Worm (Caenorhabditis elegans): ENCODE results near the gene zip-8.

Gene zip-8

ce11 chrIII:6464113-6464571 is 14.6 kb upstream of the zip-8 start (continued):
- TF ChIP-seq mec-3 (tag; optimal IDR thresholded peaks at IDR 0.05; ENCODE audit: borderline replicate concordance) (no peak), ceh-6 (GFP tag; optimal IDR thresholded peaks at IDR 0.05) (no peak), ceh-34 (tag; optimal IDR thresholded peaks at IDR 0.05) (peak; percentile 39), ceh-24 (tag; optimal IDR thresholded peaks at IDR 0.05) (no peak), ceh-19 (GFP tag; optimal IDR thresholded peaks at IDR 0.05) (no peak), K09A11.1 (tag; optimal IDR thresholded peaks at IDR 0.05; ENCODE audit: insufficient read depth) (no peak), Y22D7AL.16 (tag; optimal IDR thresholded peaks at IDR 0.05) (peak; percentile 34), fkh-10 (GFP tag; optimal IDR thresholded peaks at IDR 0.05) (no peak), ceh-18 (tag; optimal IDR thresholded peaks at IDR 0.05) (peak; percentile 83), ceh-2 (tag; optimal IDR thresholded peaks at IDR 0.05) (peak; percentile 47), lim-6 (tag; optimal IDR thresholded peaks at IDR 0.05) (no peak), C38D4.7 (GFP tag; optimal IDR thresholded peaks at IDR 0.05) (no peak), gmeb-2 (tag; optimal IDR thresholded peaks at IDR 0.05) (no peak), hlh-30 (tag; optimal IDR thresholded peaks at IDR 0.05; ENCODE audit: insufficient read depth) (peak; percentile 68), K02D7.2 (tag; optimal IDR thresholded peaks at IDR 0.05) (no peak), ceh-14 (tag; optimal IDR thresholded peaks at IDR 0.05) (peak; percentile 24), che-1 (tag; optimal IDR thresholded peaks at IDR 0.05) (no peak), sox-4 (tag; optimal IDR thresholded peaks at IDR 0.05) (no peak), syd-9 (tag; optimal IDR thresholded peaks at IDR 0.05) (no peak), nhr-11 (tag; optimal IDR thresholded peaks at IDR 0.05) (no peak), pros-1 (tag; optimal IDR thresholded peaks at IDR 0.05) (peak; percentile 71)

- TF ChIP-seq ets-4 (tag; optimal IDR thresholded peaks at IDR 0.05) = no peak
- TF ChIP-seq sdc-2 (tag; optimal IDR thresholded peaks at IDR 0.05) = no peak
- TF ChIP-seq ceh-30 (tag; optimal IDR thresholded peaks at IDR 0.05) = no peak
- TF ChIP-seq ceh-45 (GFP tag; IDR thresholded peaks at IDR 0.05) = no peak
- TF ChIP-seq Y22D7AL.16 (tag; optimal IDR thresholded peaks at IDR 0.05) = no peak
- no peak for TF ChIP-seq fkh-10 (GFP tag; optimal IDR thresholded peaks at IDR 0.05)
- TF ChIP-seq zip-5 (tag; optimal IDR thresholded peaks at IDR 0.05) = no peak
- TF ChIP-seq ceh-22 (tag; optimal IDR thresholded peaks at IDR 0.05) = no peak
- no peak for TF ChIP-seq che-1 (tag; optimal IDR thresholded peaks at IDR 0.05)
- no peak for TF ChIP-seq syd-9 (tag; optimal IDR thresholded peaks at IDR 0.05)
- TF ChIP-seq fkh-6 (tag; optimal IDR thresholded peaks at IDR 0.05) = no peak
- no peak for TF ChIP-seq tbx-2 (tag; optimal IDR thresholded peaks at IDR 0.05)
Measured at ce11 chrIII:6464913-6465312, 13.8 kb upstream of the zip-8 start, which contains the start of gene nduf-2.2. Gene nduf-2.2, plus strand, starts transcription at chrIII:6465222.

- TF ChIP-seq elt-4 (tag; optimal IDR thresholded peaks at IDR 0.05) (no peak), dve-1 (tag; optimal IDR thresholded peaks at IDR 0.05) (no peak), tbx-2 (tag; optimal IDR thresholded peaks at IDR 0.05) (no peak), pax-1 (tag; optimal IDR thresholded peaks at IDR 0.05) (no peak), odd-2 (tag; optimal IDR thresholded peaks at IDR 0.05) (no peak), ceh-14 (tag; optimal IDR thresholded peaks at IDR 0.05) (no peak), ceh-18 (tag; optimal IDR thresholded peaks at IDR 0.05) (no peak), ceh-22 (tag; optimal IDR thresholded peaks at IDR 0.05) (no peak), hlh-13 (GFP tag; optimal IDR thresholded peaks at IDR 0.05) (no peak), unc-3 (GFP tag; conservative IDR thresholded peaks at IDR 0.05) (no peak), unc-3 (tag; optimal IDR thresholded peaks at IDR 0.05) (no peak), K09A11.1 (tag; optimal IDR thresholded peaks at IDR 0.05; ENCODE audit: insufficient read depth) (no peak), rnt-1 (tag; optimal IDR thresholded peaks at IDR 0.05) (no peak), unc-42 (tag; optimal IDR thresholded peaks at IDR 0.05) (no peak), nhr-11 (tag; optimal IDR thresholded peaks at IDR 0.05) (no peak), zip-5 (tag; optimal IDR thresholded peaks at IDR 0.05) (no peak)
Measured at ce11 chrIII:6467005-6467404, 11.8 kb upstream of the zip-8 start, which contains the start of gene T26A5.2. Gene T26A5.2, plus strand, starts transcription at chrIII:6467305.

Measured in whole organism, late embryonic.